Worm (Caenorhabditis elegans): ENCODE data around the gene K09F5.1.

- no peak for TF ChIP-seq nhr-77 (tag; optimal IDR thresholded peaks at IDR 0.05)
- no peak for TF ChIP-seq nhr-237 (tag; optimal IDR thresholded peaks at IDR 0.05)
- TF ChIP-seq set-16 (GFP tag; IDR thresholded peaks at IDR 0.05) = no peak
- TF ChIP-seq ZK546.5 (tag; optimal IDR thresholded peaks at IDR 0.05) = no peak
- TF ChIP-seq daf-12 (tag; optimal IDR thresholded peaks at IDR 0.05) = no peak
These were observed 28.8 kb upstream of the K09F5.1 start, which contains the start of gene K09F5.4 for ce11 chrX:7710643-7711042.

Measured in whole organism, L4 larva.